Fruit fly (Drosophila melanogaster): ENCODE measurements around the gene N.

- TF ChIP-seq kay (GFP tag; ENCODE audit: borderline replicate concordance) (no peak), Mnt (GFP tag; optimal IDR thresholded peaks at IDR 0.05) (no peak), CG12768 (GFP tag; optimal IDR thresholded peaks at IDR 0.05) (no peak), Clk (GFP tag; optimal IDR thresholded peaks at IDR 0.05) (no peak), CG33017 (tag; optimal IDR thresholded peaks at IDR 0.05) (no peak), Crg-1 (GFP tag; optimal IDR thresholded peaks at IDR 0.05) (no peak), CG7045 (GFP tag; optimal IDR thresholded peaks at IDR 0.05) (no peak), tj (GFP tag; optimal IDR thresholded peaks at IDR 0.05) (no peak), CG11617 (GFP tag; optimal IDR thresholded peaks at IDR 0.05) (no peak), cnc (optimal IDR thresholded peaks at IDR 0.05) (no peak), cic (GFP tag; optimal IDR thresholded peaks at IDR 0.05) (no peak)
Observed at dm6 chrX:3189723-3190122, 55.1 kb downstream of the N start.
